Fruit fly (Drosophila melanogaster) whole organism: Measurements from ENCODE around the gene CG11668.

ENCODE experiments used
- CG8478 ChIP-seq: fragments of >200 bp; optimal IDR thresholded peaks from 2 replicates; lab custom pipeline; 2018; ENCODE audit warnings: inconsistent platforms
- Dll ChIP-seq: fragments of >200 bp; optimal IDR thresholded peaks from 2 replicates; lab custom pipeline; 2017
- EcR ChIP-seq, 2 experiments: fragments of >200 bp; optimal IDR thresholded peaks; 2 replicates each; lab custom pipeline; 2017; ENCODE audit warnings: missing biosample characterization in 2 of 2, missing genetic modification characterization in 2 of 2, missing genetic modification reagents in 2 of 2
- pan ChIP-seq: fragments of >200 bp; optimal IDR thresholded peaks from 2 replicates; lab custom pipeline; 2017
- usp ChIP-seq: fragments of >200 bp; optimal IDR thresholded peaks from 2 replicates; lab custom pipeline; 2017; ENCODE audit warnings: missing biosample characterization, missing genetic modification characterization, mixed read lengths

- TF ChIP-seq CG8478 (lab: Kevin White, UChicago) (no peak), usp (GFP tag; lab: Kevin White, UChicago) (no peak), pan (no peak), Dll (peak; percentile 51), EcR (GFP tag; optimal IDR thresholded peaks at IDR 0.05; lab: Kevin White, UChicago) (peak in 1 of 2 experiments; percentile 71)
These were observed 27.1 kb upstream of the CG11668 start, which contains the start of gene CG8031 for dm6 chr3R:13010905-13011620.
